Fruit fly (Drosophila melanogaster) whole organism, embryonic: ENCODE data around the gene hang.

Source experiments
- Abd-B ChIP-seq: fragments of 200-800 bp; sonication (Bioruptor generic); optimal IDR thresholded peaks from 2 replicates; lab custom pipeline; 2018; ENCODE audit warnings: missing biosample characterization, mild to moderate bottlenecking, missing genetic modification characterization, moderate library complexity
- CG10267 ChIP-seq: fragments of 200-800 bp; sonication (Bioruptor generic); optimal IDR thresholded peaks from 2 replicates; lab custom pipeline; 2018; ENCODE audit warnings: missing biosample characterization, mild to moderate bottlenecking, missing genetic modification characterization, moderate library complexity
- CG12155 ChIP-seq: fragments of 200-800 bp; sonication (Bioruptor generic); optimal IDR thresholded peaks from 3 replicates; lab custom pipeline; 2016; ENCODE audit warnings: missing biosample characterization, missing genetic modification characterization
- CG12769 ChIP-seq: fragments of 200-800 bp; sonication (Bioruptor generic); optimal IDR thresholded peaks from 2 replicates; lab custom pipeline; 2019; ENCODE audit warnings: missing biosample characterization, mild to moderate bottlenecking, missing genetic modification characterization, moderate library complexity
- CG14965 ChIP-seq: fragments of 200-800 bp; sonication (Bioruptor generic); optimal IDR thresholded peaks from 2 replicates; lab custom pipeline; 2016; ENCODE audit warnings: missing biosample characterization, missing genetic modification characterization, borderline replicate concordance
- CG17612 ChIP-seq: fragments of 200-800 bp; sonication (Bioruptor generic); IDR thresholded peaks from 2 replicates; pipeline ENCODE4 v1.3.6; 2022; ENCODE audit warnings: missing biosample characterization, missing genetic modification characterization
- CG18619 ChIP-seq: fragments of 200-800 bp; sonication (Bioruptor generic); optimal IDR thresholded peaks from 3 replicates; lab custom pipeline; 2017; ENCODE audit warnings: missing biosample characterization, mild to moderate bottlenecking, missing genetic modification characterization
- CG30431 ChIP-seq: fragments of 200-800 bp; sonication (Bioruptor generic); optimal IDR thresholded peaks from 2 replicates; lab custom pipeline; 2017; ENCODE audit warnings: missing biosample characterization, missing genetic modification characterization
- CG31441 ChIP-seq: fragments of 200-800 bp; sonication (Bioruptor generic); IDR thresholded peaks from 2 replicates; pipeline ENCODE4 v1.3.6; 2022; ENCODE audit warnings: missing biosample characterization, missing genetic modification characterization
- CG33557 ChIP-seq: fragments of 200-800 bp; sonication (Bioruptor generic); optimal IDR thresholded peaks from 2 replicates; lab custom pipeline; 2019; ENCODE audit warnings: missing biosample characterization, mild to moderate bottlenecking, missing genetic modification characterization, moderate library complexity
- CG3407 ChIP-seq: fragments of 200-800 bp; sonication (Bioruptor generic); optimal IDR thresholded peaks from 2 replicates; lab custom pipeline; 2018; ENCODE audit warnings: missing biosample characterization, mild to moderate bottlenecking, missing genetic modification characterization
- CG43689 ChIP-seq: fragments of 200-800 bp; sonication (Bioruptor generic); IDR thresholded peaks from 2 replicates; pipeline ENCODE4 v1.3.6; 2022; ENCODE audit warnings: missing biosample characterization, missing genetic modification characterization
- CG4617 ChIP-seq: fragments of 200-800 bp; sonication (Bioruptor generic); optimal IDR thresholded peaks from 3 replicates; lab custom pipeline; 2016; ENCODE audit warnings: missing biosample characterization, missing genetic modification characterization, borderline replicate concordance
- CG6791 ChIP-seq: fragments of 200-800 bp; sonication (Bioruptor generic); IDR thresholded peaks from 3 replicates; pipeline ENCODE4 v1.3.6; 2022; ENCODE audit warnings: missing biosample characterization, missing genetic modification characterization; ENCODE audit not compliant: partially characterized antibody
- CG6854 ChIP-seq: fragments of 200-800 bp; sonication (Bioruptor generic); optimal IDR thresholded peaks from 3 replicates; lab custom pipeline; 2017; ENCODE audit warnings: missing biosample characterization, mild to moderate bottlenecking, missing genetic modification characterization
- CG7357 ChIP-seq: fragments of 200-800 bp; sonication (Bioruptor generic); IDR thresholded peaks from 3 replicates; pipeline ENCODE4 v1.3.6; 2022; ENCODE audit warnings: missing biosample characterization, missing genetic modification characterization
- CG8290 ChIP-seq, 3 experiments: fragments of 200-800 bp; sonication (Bioruptor generic); optimal IDR thresholded peaks; 2 replicates each; lab custom pipeline; 2016 to 2019; ENCODE audit warnings: missing biosample characterization in 3 of 3, missing genetic modification characterization in 3 of 3, mild to moderate bottlenecking in 2 of 3, moderate library complexity in 1 of 3
- CG8359 ChIP-seq: fragments of 200-800 bp; sonication (Bioruptor generic); optimal IDR thresholded peaks from 2 replicates; lab custom pipeline; 2017; ENCODE audit warnings: missing biosample characterization, mild to moderate bottlenecking, missing genetic modification characterization, borderline replicate concordance
- CG8388 ChIP-seq: fragments of 200-800 bp; sonication (Bioruptor generic); optimal IDR thresholded peaks from 2 replicates; lab custom pipeline; 2019; ENCODE audit warnings: missing biosample characterization, mild to moderate bottlenecking, missing genetic modification characterization, moderate library complexity
- CG8924 ChIP-seq: fragments of 200-800 bp; optimal IDR thresholded peaks from 3 replicates; lab custom pipeline; 2019; ENCODE audit warnings: missing biosample characterization, mild to moderate bottlenecking, missing genetic modification characterization, moderate library complexity
- Chrac-16 ChIP-seq: fragments of 200-800 bp; sonication (Bioruptor generic); optimal IDR thresholded peaks from 3 replicates; lab custom pipeline; 2016; ENCODE audit warnings: missing biosample characterization, missing genetic modification characterization
- CkIIα-i1 ChIP-seq: fragments of 200-800 bp; sonication (Bioruptor generic); IDR thresholded peaks from 2 replicates; pipeline ENCODE4 v1.3.6; 2022; ENCODE audit warnings: missing biosample characterization, missing genetic modification characterization
- Dek ChIP-seq: fragments of 200-800 bp; sonication (Bioruptor generic); optimal IDR thresholded peaks from 3 replicates; lab custom pipeline; 2019; ENCODE audit warnings: missing biosample characterization, mild to moderate bottlenecking, missing genetic modification characterization, moderate library complexity
- HLHmδ ChIP-seq: fragments of 200-800 bp; sonication (Bioruptor generic); optimal IDR thresholded peaks from 2 replicates; lab custom pipeline; 2018; ENCODE audit warnings: missing biosample characterization, mild to moderate bottlenecking, missing genetic modification characterization, moderate library complexity
- HmgD ChIP-seq: fragments of 200-800 bp; sonication (Bioruptor generic); optimal IDR thresholded peaks from 3 replicates; lab custom pipeline; 2016; ENCODE audit warnings: missing biosample characterization, missing genetic modification characterization
- Mrtf ChIP-seq: fragments of 200-800 bp; sonication (Bioruptor generic); IDR thresholded peaks from 3 replicates; pipeline ENCODE4 v1.3.6; 2022; ENCODE audit warnings: missing biosample characterization, missing genetic modification characterization
- NC2β ChIP-seq: fragments of 200-800 bp; sonication (Bioruptor generic); optimal IDR thresholded peaks from 2 replicates; lab custom pipeline; 2016; ENCODE audit warnings: missing biosample characterization, missing genetic modification characterization
- NK7.1 ChIP-seq: fragments of 200-800 bp; sonication (Bioruptor generic); optimal IDR thresholded peaks from 3 replicates; lab custom pipeline; 2016; ENCODE audit warnings: missing biosample characterization, missing genetic modification characterization
- NfI ChIP-seq: fragments of 200-800 bp; sonication (Bioruptor generic); optimal IDR thresholded peaks from 3 replicates; lab custom pipeline; 2018; ENCODE audit warnings: missing biosample characterization, mild to moderate bottlenecking, missing genetic modification characterization, moderate library complexity
- Opbp ChIP-seq: fragments of 200-800 bp; sonication (Bioruptor generic); IDR thresholded peaks from 3 replicates; pipeline ENCODE4 v1.3.6; 2022; ENCODE audit warnings: missing biosample characterization, missing genetic modification characterization; ENCODE audit not compliant: partially characterized antibody
- Trl ChIP-seq, 3 experiments: fragments of >200 bp in 2 of 3; fragments of 200-800 bp in 1 of 3; sonication (Bioruptor generic) in 1 of 3; optimal IDR thresholded peaks; 2 replicates in 1 of 3; 3 replicates in 2 of 3; lab custom pipeline; 2016 to 2017; ENCODE audit warnings: missing biosample characterization in 1 of 3, missing genetic modification characterization in 1 of 3
- ab ChIP-seq: fragments of 200-800 bp; sonication (Bioruptor generic); optimal IDR thresholded peaks from 2 replicates; lab custom pipeline; 2016; ENCODE audit warnings: missing biosample characterization, missing genetic modification characterization
- ash1 ChIP-seq: fragments of 200-800 bp; sonication (Bioruptor generic); optimal IDR thresholded peaks from 2 replicates; lab custom pipeline; 2018; ENCODE audit warnings: missing biosample characterization, mild to moderate bottlenecking, missing genetic modification characterization
- bsh ChIP-seq, 2 experiments: fragments of 200-800 bp; sonication (Bioruptor generic); optimal IDR thresholded peaks; 2 replicates each; lab custom pipeline; 2017 to 2018; ENCODE audit warnings: mild to moderate bottlenecking in 2 of 2, missing biosample characterization in 2 of 2, missing genetic modification characterization in 2 of 2, moderate library complexity in 1 of 2
- btn ChIP-seq: fragments of 200-800 bp; sonication (Bioruptor generic); optimal IDR thresholded peaks from 2 replicates; lab custom pipeline; 2016; ENCODE audit warnings: missing biosample characterization, missing genetic modification characterization
- chif ChIP-seq, 2 experiments: fragments of 200-800 bp; sonication (Bioruptor generic); optimal IDR thresholded peaks; 3 replicates each; lab custom pipeline; 2016; ENCODE audit warnings: missing biosample characterization in 2 of 2, missing genetic modification characterization in 2 of 2
- chinmo ChIP-seq: fragments of 200-800 bp; sonication (Bioruptor generic); IDR thresholded peaks from 4 replicates; pipeline ENCODE4 v1.3.6; 2022; ENCODE audit warnings: missing biosample characterization, missing genetic modification characterization; ENCODE audit not compliant: partially characterized antibody
- eve ChIP-seq, 2 experiments: fragments of >200 bp; optimal IDR thresholded peaks; 2 replicates each; lab custom pipeline; 2017; ENCODE audit warnings: missing biosample characterization in 2 of 2, missing genetic modification characterization in 2 of 2
- fru ChIP-seq: fragments of >200 bp; optimal IDR thresholded peaks from 2 replicates; lab custom pipeline; 2017
- gt ChIP-seq: fragments of 200-800 bp; sonication (Bioruptor generic); IDR thresholded peaks from 2 replicates; pipeline ENCODE4 v1.3.6; 2022; ENCODE audit warnings: missing biosample characterization, missing genetic modification characterization
- hbn ChIP-seq: fragments of 200-800 bp; sonication (Bioruptor generic); IDR thresholded peaks from 2 replicates; pipeline ENCODE4 v1.3.6; 2022; ENCODE audit warnings: missing biosample characterization, missing genetic modification characterization; ENCODE audit not compliant: partially characterized antibody
- mld ChIP-seq: fragments of 200-800 bp; sonication (Bioruptor generic); IDR thresholded peaks from 3 replicates; pipeline ENCODE4 v1.3.6; 2022; ENCODE audit warnings: missing biosample characterization, missing genetic modification characterization; ENCODE audit not compliant: partially characterized antibody
- nau ChIP-seq: fragments of 200-800 bp; sonication (Bioruptor generic); optimal IDR thresholded peaks from 3 replicates; lab custom pipeline; 2017; ENCODE audit warnings: missing biosample characterization, mild to moderate bottlenecking, missing genetic modification characterization, missing genetic modification reagents
- nom ChIP-seq: fragments of 200-800 bp; sonication (Bioruptor generic); optimal IDR thresholded peaks from 2 replicates; lab custom pipeline; 2017; ENCODE audit warnings: missing biosample characterization, missing genetic modification characterization, mild to moderate bottlenecking, moderate library complexity, missing genetic modification reagents
- rib ChIP-seq: fragments of 200-800 bp; sonication (Bioruptor generic); IDR thresholded peaks from 2 replicates; pipeline ENCODE4 v1.3.6; 2022; ENCODE audit warnings: missing biosample characterization, missing genetic modification characterization
- tna ChIP-seq: fragments of 200-800 bp; sonication (Bioruptor generic); IDR thresholded peaks from 2 replicates; pipeline ENCODE4 v1.3.6; 2022; ENCODE audit warnings: missing biosample characterization, missing genetic modification characterization; ENCODE audit not compliant: partially characterized antibody
- ttk ChIP-seq: fragments of 200-800 bp; sonication (Bioruptor generic); IDR thresholded peaks from 2 replicates; pipeline ENCODE4 v2.1.2; 2022; ENCODE audit warnings: missing biosample characterization, missing genetic modification characterization
- zen2 ChIP-seq: fragments of 200-800 bp; sonication (Bioruptor generic); IDR thresholded peaks from 3 replicates; pipeline ENCODE4 v1.3.6; 2022; ENCODE audit warnings: missing biosample characterization, missing genetic modification characterization; ENCODE audit not compliant: partially characterized antibody

hang gene

DNA sequence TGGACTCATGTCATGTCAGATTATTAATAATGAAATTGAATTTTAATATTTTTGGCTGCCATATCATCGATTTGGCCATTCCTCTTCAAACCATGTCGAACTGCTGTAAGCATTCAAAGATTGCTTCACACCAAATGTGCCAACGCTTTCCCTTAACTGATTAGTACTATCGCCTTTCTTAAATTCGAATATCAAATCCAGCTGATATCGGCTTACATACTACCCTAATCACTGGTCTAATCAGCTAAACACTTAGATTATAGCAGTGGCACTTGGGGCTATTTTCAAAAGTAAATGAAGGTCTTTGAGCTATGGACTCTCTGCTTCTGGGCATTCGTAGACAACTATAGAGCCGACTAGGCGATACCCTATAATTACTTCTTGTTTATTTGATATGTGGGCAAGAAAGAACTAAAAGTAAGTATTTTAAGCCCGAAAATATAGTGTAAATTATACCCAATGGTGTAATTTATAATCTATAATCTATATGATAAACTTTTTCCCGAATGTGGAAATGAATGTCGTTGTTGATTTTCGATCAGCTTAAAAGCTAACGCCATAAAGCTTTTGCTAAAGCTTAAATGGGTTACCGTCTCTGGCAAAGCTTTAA lies 18.7 kb upstream of the hang start (continued):
- TF ChIP-seq Opbp (GFP tag; lab: Robert Waterston, UW) (no peak), NC2β (GFP tag; lab: Kevin White, UChicago) (no peak), Abd-B (GFP tag; lab: Kevin White, UChicago) (peak; percentile 63), CG8924 (tag; lab: Kevin White, UChicago) (peak; percentile 83), CG10267 (tag; lab: Kevin White, UChicago) (no peak), CkIIα-i1 (GFP tag; lab: Robert Waterston, UW) (no peak), CG14965 (no peak), mld (GFP tag; lab: Robert Waterston, UW) (no peak), Chrac-16 (GFP tag; lab: Kevin White, UChicago) (peak; percentile 62), zen2 (GFP tag; lab: Robert Waterston, UW) (no peak), gt (no peak), ash1 (GFP tag; lab: Kevin White, UChicago) (no peak), NK7.1 (GFP tag; lab: Kevin White, UChicago) (no peak), Dek (peak; percentile 84), CG4617 (GFP tag; lab: Kevin White, UChicago) (no peak), CG7357 (GFP tag; lab: Robert Waterston, UW) (peak; percentile 67; the same call in 2 of the 3 replicates), btn (no peak), CG8359 (GFP tag; lab: Kevin White, UChicago) (peak; percentile 30), nom (no peak), HLHmδ (GFP tag; lab: Kevin White, UChicago) (no peak), nau (no peak), CG33557 (no peak), Mrtf (GFP tag; lab: Robert Waterston, UW) (peak; percentile 59; the same call in 1 of the 3 replicates), fru (lab: Kevin White, UChicago) (no peak), CG30431 (GFP tag; lab: Kevin White, UChicago) (no peak), CG43689 (GFP tag; lab: Robert Waterston, UW) (peak; percentile 65), CG6854 (peak; percentile 81), CG12155 (GFP tag; lab: Kevin White, UChicago) (no peak), chif (GFP tag; optimal IDR thresholded peaks at IDR 0.05; lab: Kevin White, UChicago) (peak; percentile 32), HmgD (GFP tag; lab: Kevin White, UChicago) (no peak), eve (GFP tag; optimal IDR thresholded peaks at IDR 0.05; lab: Kevin White, UChicago) (no peak), CG18619 (peak; percentile 75), hbn (GFP tag; lab: Robert Waterston, UW) (no peak), CG17612 (GFP tag; lab: Robert Waterston, UW) (no peak), CG12769 (tag; lab: Kevin White, UChicago) (no peak), CG8290 (GFP tag; optimal IDR thresholded peaks at IDR 0.05; lab: Kevin White, UChicago) (peak; percentile 20), CG8290 (tag; optimal IDR thresholded peaks at IDR 0.05; lab: Kevin White, UChicago) (no peak), chinmo (GFP tag; lab: Robert Waterston, UW) (no peak), CG8388 (GFP tag; lab: Kevin White, UChicago) (peak; percentile 64), tna (no peak), ttk (GFP tag; lab: Robert Waterston, UW) (peak; percentile 68), NfI (peak; percentile 71), CG31441 (no peak; the same call in 1 of the 2 replicates), rib (peak; percentile 71; the same call in 1 of the 2 replicates), ab (GFP tag; lab: Kevin White, UChicago) (no peak), bsh (GFP tag; optimal IDR thresholded peaks at IDR 0.05; lab: Kevin White, UChicago) (peak in 1 of 2 experiments; percentile 80), CG3407 (GFP tag; lab: Kevin White, UChicago) (peak; percentile 38), Trl (optimal IDR thresholded peaks at IDR 0.05; lab: Kevin White, UChicago) (no peak), Trl (GFP tag; optimal IDR thresholded peaks at IDR 0.05; lab: Kevin White, UChicago) (peak; percentile 51), CG6791 (no peak)
